Worm (Caenorhabditis elegans) whole organism, L1 larva: Measurements from ENCODE around the gene slc-17.7.

Experiments
- Y116A8C.19 ChIP-seq: sonication (generic microtip); optimal IDR thresholded peaks from 2 replicates; lab custom pipeline; 2016; ENCODE audit warnings: missing compliant biosample characterization, missing genetic modification characterization, borderline replicate concordance
- ama-1 ChIP-seq: fragments of 150-350 bp; optimal IDR thresholded peaks from 2 replicates; lab custom pipeline; 2014
- ceh-82 ChIP-seq, 3 experiments: fragments of 150-350 bp in 1 of 3; sonication (generic microtip) in 2 of 3; optimal IDR thresholded peaks; 2 replicates each; lab custom pipeline; 2014 to 2017; ENCODE audit warnings: missing biosample characterization in 3 of 3, missing genetic modification characterization in 3 of 3
- ets-5 ChIP-seq: fragments of 200-800 bp; sonication (Bioruptor generic); IDR thresholded peaks from 2 replicates; pipeline ENCODE4 v1.3.6; 2022; ENCODE audit warnings: missing genetic modification characterization, missing compliant biosample characterization
- lin-35 ChIP-seq, 2 experiments: fragments of 150-350 bp; optimal IDR thresholded peaks; 2 replicates each; lab custom pipeline; 2014; ENCODE audit warnings: missing biosample characterization in 2 of 2, missing genetic modification characterization in 2 of 2, missing genetic modification reagents in 2 of 2
- mab-9 ChIP-seq: fragments of 200-800 bp; sonication (Bioruptor generic); IDR thresholded peaks from 2 replicates; pipeline ENCODE4 v1.3.6; 2022; ENCODE audit warnings: missing genetic modification reagents, missing genetic modification characterization, missing compliant biosample characterization
- nhr-11 ChIP-seq: fragments of 150-350 bp; optimal IDR thresholded peaks from 2 replicates; lab custom pipeline; 2014; ENCODE audit warnings: missing biosample characterization, missing genetic modification characterization
- nhr-237 ChIP-seq: fragments of 150-350 bp; optimal IDR thresholded peaks from 2 replicates; lab custom pipeline; 2014; ENCODE audit warnings: missing biosample characterization, missing genetic modification characterization
- sup-37 ChIP-seq: fragments of 200-800 bp; sonication (Bioruptor generic); optimal IDR thresholded peaks from 2 replicates; lab custom pipeline; 2018; ENCODE audit warnings: mild to moderate bottlenecking, missing genetic modification characterization, missing compliant biosample characterization
- swsn-7 ChIP-seq: sonication (generic microtip); optimal IDR thresholded peaks from 2 replicates; lab custom pipeline; 2016; ENCODE audit warnings: missing genetic modification characterization, missing compliant biosample characterization

ce11 chrV:9287460-9287859 is 21.2 kb upstream of the slc-17.7 start, which contains the start of gene lron-2:
- TF ChIP-seq nhr-11 (tag; lab: Kevin White, UChicago) (no peak), ama-1 (lab: Kevin White, UChicago) (no peak), mab-9 (no peak), swsn-7 (tag; lab: Kevin White, UChicago) (no peak), Y116A8C.19 (no peak), ets-5 (GFP tag; lab: Robert Waterston, UW) (no peak), nhr-237 (tag; lab: Kevin White, UChicago) (no peak), lin-35 (GFP tag; optimal IDR thresholded peaks at IDR 0.05; lab: Kevin White, UChicago) (no peak), ceh-82 (tag; optimal IDR thresholded peaks at IDR 0.05; lab: Kevin White, UChicago) (no peak), sup-37 (GFP tag; lab: Kevin White, UChicago) (no peak)
